Worm (Caenorhabditis elegans) whole organism, L4 larva: ENCODE results near the gene nfki-1.
"Not testable (repeated sequence)": the region's sequence is repeated elsewhere in the genome, so short reads cannot be mapped to it uniquely, and the experiment has no call there.

Experiments
- F10B5.3 ChIP-seq: sonication (generic microtip); optimal IDR thresholded peaks from 2 replicates; lab custom pipeline; 2016; ENCODE audit warnings: mild to moderate bottlenecking, missing genetic modification characterization, missing compliant biosample characterization
- Y105C5A.15 ChIP-seq: fragments of 200-800 bp; sonication (Bioruptor generic); IDR thresholded peaks from 2 replicates; pipeline ENCODE4 v1.3.6; 2022; ENCODE audit warnings: missing genetic modification characterization, missing compliant biosample characterization
- aha-1 ChIP-seq: fragments of 150-350 bp; peaks from one replicate; lab custom pipeline; 2014; ENCODE audit warnings: missing biosample characterization, missing genetic modification characterization
- ama-1 ChIP-seq: fragments of 150-350 bp; optimal IDR thresholded peaks from 2 replicates; lab custom pipeline; 2014; ENCODE audit warnings: inconsistent platforms, mixed read lengths
- arid-1 ChIP-seq: fragments of 200-800 bp; sonication (Bioruptor generic); conservative IDR thresholded peaks from 2 replicates; pipeline ENCODE4 v1.3.6; 2022; ENCODE audit warnings: missing genetic modification reagents, missing genetic modification characterization, missing compliant biosample characterization
- daf-16 ChIP-seq, 3 experiments: sonication (generic microtip); optimal IDR thresholded peaks; 2 replicates each; lab custom pipeline; 2016 to 2017; ENCODE audit warnings: missing genetic modification characterization in 3 of 3, missing genetic modification reagents in 3 of 3, mild to moderate bottlenecking in 2 of 3, missing compliant biosample characterization in 2 of 3, missing biosample characterization in 1 of 3, moderate library complexity in 1 of 3
- duxl-1 ChIP-seq: sonication (generic microtip); optimal IDR thresholded peaks from 2 replicates; lab custom pipeline; 2016; ENCODE audit warnings: mild to moderate bottlenecking, missing genetic modification characterization, moderate library complexity, missing compliant biosample characterization; ENCODE audit not compliant: poor library complexity
- egl-43 ChIP-seq: fragments of 200-800 bp; sonication (Bioruptor generic); IDR thresholded peaks from 2 replicates; pipeline ENCODE4 v1.3.6; 2022; ENCODE audit warnings: missing genetic modification reagents, missing genetic modification characterization, missing compliant biosample characterization
- lin-1 ChIP-seq: fragments of 200-800 bp; sonication (Bioruptor generic); IDR thresholded peaks from 2 replicates; pipeline ENCODE4 v1.3.6; 2022; ENCODE audit warnings: missing genetic modification reagents, missing genetic modification characterization, missing compliant biosample characterization
- lin-13 ChIP-seq: fragments of 150-350 bp; optimal IDR thresholded peaks from 2 replicates; lab custom pipeline; 2014; ENCODE audit warnings: missing biosample characterization, missing genetic modification reagents, missing genetic modification characterization
- lin-29 ChIP-seq: fragments of 200-800 bp; sonication (Bioruptor generic); IDR thresholded peaks from 2 replicates; pipeline ENCODE4 v1.3.6; 2022; ENCODE audit warnings: missing genetic modification reagents, missing genetic modification characterization, missing compliant biosample characterization
- lin-39 ChIP-seq: fragments of 150-350 bp; optimal IDR thresholded peaks from 2 replicates; lab custom pipeline; 2014; ENCODE audit warnings: missing biosample characterization, missing genetic modification reagents, missing genetic modification characterization
- mdl-1 ChIP-seq, 2 experiments: fragments of 150-350 bp in 1 of 2; sonication (generic microtip) in 1 of 2; optimal IDR thresholded peaks; 2 replicates each; lab custom pipeline; 2014 to 2017; ENCODE audit warnings: missing biosample characterization in 2 of 2, missing genetic modification characterization in 2 of 2
- mep-1 ChIP-seq: fragments of 150-350 bp; sonication (generic microtip); optimal IDR thresholded peaks from 3 replicates; lab custom pipeline; 2014; ENCODE audit warnings: missing biosample characterization, missing genetic modification characterization
- mxl-3 ChIP-seq: fragments of 200-800 bp; sonication (Bioruptor generic); optimal IDR thresholded peaks from 2 replicates; lab custom pipeline; 2018; ENCODE audit warnings: mild to moderate bottlenecking, missing genetic modification characterization, missing compliant biosample characterization
- nhr-102 ChIP-seq: sonication (generic microtip); optimal IDR thresholded peaks from 2 replicates; lab custom pipeline; 2016; ENCODE audit warnings: mild to moderate bottlenecking, missing genetic modification characterization, moderate library complexity, missing compliant biosample characterization
- nhr-237 ChIP-seq: sonication (generic microtip); optimal IDR thresholded peaks from 2 replicates; lab custom pipeline; 2017; ENCODE audit warnings: missing biosample characterization, missing genetic modification characterization
- nhr-28 ChIP-seq: fragments of 150-350 bp; optimal IDR thresholded peaks from 2 replicates; lab custom pipeline; 2014; ENCODE audit warnings: missing biosample characterization, missing genetic modification characterization
- pha-4 ChIP-seq, 2 experiments: fragments of 150-350 bp in 1 of 2; fragments of 200-800 bp in 1 of 2; sonication (Bioruptor generic) in 1 of 2; IDR thresholded peaks in 1 of 2; optimal IDR thresholded peaks in 1 of 2; 2 replicates each; pipeline versions ENCODE4 v1.3.6 to Lab custom; 2014 to 2022; ENCODE audit warnings: missing genetic modification characterization in 2 of 2, missing genetic modification reagents in 2 of 2, missing biosample characterization in 1 of 2, missing compliant biosample characterization in 1 of 2
- php-3 ChIP-seq: fragments of 200-800 bp; sonication (Bioruptor generic); IDR thresholded peaks from 2 replicates; pipeline ENCODE4 v1.3.6; 2022; ENCODE audit warnings: missing genetic modification reagents, missing genetic modification characterization, missing compliant biosample characterization
- rbr-2 ChIP-seq: sonication (generic microtip); optimal IDR thresholded peaks from 2 replicates; lab custom pipeline; 2016; ENCODE audit warnings: missing genotype, missing genetic modification characterization, missing compliant biosample characterization
- saeg-2 ChIP-seq: fragments of 200-800 bp; sonication (Bioruptor generic); IDR thresholded peaks from 2 replicates; pipeline ENCODE4 v1.3.6; 2022; ENCODE audit warnings: missing genetic modification reagents, missing genetic modification characterization, missing compliant biosample characterization
- sdz-12 ChIP-seq: fragments of 200-800 bp; sonication (Bioruptor generic); optimal IDR thresholded peaks from 2 replicates; lab custom pipeline; 2018; ENCODE audit warnings: mild to moderate bottlenecking, missing genetic modification characterization, missing compliant biosample characterization
- snpc-4 ChIP-seq: fragments of 150-350 bp; optimal IDR thresholded peaks from 2 replicates; lab custom pipeline; 2014; ENCODE audit warnings: missing biosample characterization, missing genetic modification characterization
- spr-1 ChIP-seq: sonication (generic microtip); optimal IDR thresholded peaks from 2 replicates; lab custom pipeline; 2016; ENCODE audit warnings: mild to moderate bottlenecking, missing genetic modification characterization, missing compliant biosample characterization
- spr-3 ChIP-seq: fragments of 200-800 bp; sonication (Bioruptor generic); optimal IDR thresholded peaks from 2 replicates; lab custom pipeline; 2018; ENCODE audit warnings: mild to moderate bottlenecking, missing genetic modification characterization, missing compliant biosample characterization
- tra-1 ChIP-seq: fragments of 200-800 bp; sonication (Bioruptor generic); IDR thresholded peaks from 2 replicates; pipeline ENCODE4 v1.3.6; 2022; ENCODE audit warnings: missing genetic modification reagents, missing genetic modification characterization, missing compliant biosample characterization
- unc-39 ChIP-seq: sonication (generic microtip); optimal IDR thresholded peaks from 2 replicates; lab custom pipeline; 2017; ENCODE audit warnings: missing biosample characterization, missing genetic modification characterization
- unc-62 ChIP-seq, 3 experiments: fragments of 150-350 bp in 1 of 3; sonication (generic microtip); optimal IDR thresholded peaks in 2 of 3; peaks in 1 of 3; 1 replicate in 1 of 3; 2 replicates in 2 of 3; lab custom pipeline; 2014 to 2017; ENCODE audit warnings: missing biosample characterization in 3 of 3, missing genetic modification characterization in 3 of 3, missing genetic modification reagents in 3 of 3, missing genotype in 1 of 3

nfki-1 gene

ce11 chrX:15319762-15320161, 35.3 kb upstream of the nfki-1 start:
- 0 out of 2 replicates have a peak, but pooled peaks have one; percentile 20 for TF ChIP-seq lin-1
- TF ChIP-seq pha-4 (GFP tag; IDR thresholded peaks at IDR 0.05; lab: Robert Waterston, UW), result peak; percentile 16; the same call in 1 of the 2 replicates
- TF ChIP-seq pha-4 (tag; optimal IDR thresholded peaks at IDR 0.05; lab: Kevin White, UChicago), result not testable (repeated sequence)
- 0 out of 2 replicates have a peak, but pooled peaks have one; percentile 27 for TF ChIP-seq tra-1 (GFP tag; lab: Robert Waterston, UW)
- peak; percentile 2 for TF ChIP-seq aha-1 (tag; lab: Kevin White, UChicago)

- peak; percentile 92 for TF ChIP-seq aha-1 (tag; lab: Kevin White, UChicago)
- no peak for TF ChIP-seq php-3
These were observed 33.8 kb upstream of the nfki-1 start for ce11 chrX:15321217-15321616.

ce11 chrX:15321791-15322190, 33.2 kb upstream of the nfki-1 start:
- no peak for TF ChIP-seq nhr-237 (tag; lab: Kevin White, UChicago)
- TF ChIP-seq lin-39 (tag; lab: Kevin White, UChicago), result no peak
- no peak for TF ChIP-seq mep-1 (tag; lab: Kevin White, UChicago)
- TF ChIP-seq lin-29 (GFP tag; lab: Robert Waterston, UW), result no peak
- TF ChIP-seq lin-13 (GFP tag; lab: Kevin White, UChicago), result no peak
- no peak for TF ChIP-seq arid-1

- TF ChIP-seq nhr-102 (tag; lab: Kevin White, UChicago) (no peak), lin-13 (GFP tag; lab: Kevin White, UChicago) (no peak), duxl-1 (no peak), pha-4 (GFP tag; IDR thresholded peaks at IDR 0.05; lab: Robert Waterston, UW) (no peak), pha-4 (tag; optimal IDR thresholded peaks at IDR 0.05; lab: Kevin White, UChicago) (no peak), Y105C5A.15 (no peak), arid-1 (no peak), snpc-4 (no peak), egl-43 (GFP tag; lab: Robert Waterston, UW) (no peak), sdz-12 (no peak), F10B5.3 (tag; lab: Kevin White, UChicago) (no peak)
- TF ChIP-seq, all 104 proteins: peak for 0
These were observed 29.3 kb upstream of the nfki-1 start, which contains the start of gene Y15E3A.3 for ce11 chrX:15325709-15326108. TSS of gene Y15E3A.3 (minus strand) at chrX:15325809.

- TF ChIP-seq mxl-3 (GFP tag; lab: Kevin White, UChicago) (peak; percentile 73), nhr-28 (peak; percentile 58), sdz-12 (no peak), ama-1 (lab: Kevin White, UChicago) (no peak), spr-1 (tag; lab: Kevin White, UChicago) (no peak), aha-1 (tag; lab: Kevin White, UChicago) (peak; percentile 81), mdl-1 (tag; optimal IDR thresholded peaks at IDR 0.05; lab: Kevin White, UChicago) (peak in 1 of 2 experiments; percentile 43)
These were observed 27.8 kb upstream of the nfki-1 start for ce11 chrX:15327238-15327637.

- no peak for TF ChIP-seq spr-3
- TF ChIP-seq unc-62 (GFP tag; optimal IDR thresholded peaks at IDR 0.05 in 1 of 2; lab: Kevin White, UChicago), result peak in 1 of 2 experiments; percentile 56
- no peak for TF ChIP-seq unc-62 (tag; optimal IDR thresholded peaks at IDR 0.05; lab: Kevin White, UChicago)
These were observed 26.7 kb upstream of the nfki-1 start for ce11 chrX:15328343-15328742.

- TF ChIP-seq rbr-2 (tag; lab: Kevin White, UChicago), result no peak
These were observed 24.4 kb upstream of the nfki-1 start, which contains the start of gene Y15E3A.4 for ce11 chrX:15330664-15331063. TSS of gene Y15E3A.4 (plus strand) at chrX:15330964.

ce11 chrX:15334897-15335296, 20.1 kb upstream of the nfki-1 start:
- no peak for TF ChIP-seq mxl-3 (GFP tag; lab: Kevin White, UChicago)
- 0 out of 2 replicates have a peak, but pooled peaks have one; percentile 27 for TF ChIP-seq pha-4 (GFP tag; IDR thresholded peaks at IDR 0.05; lab: Robert Waterston, UW)
- peak; percentile 73 for TF ChIP-seq pha-4 (tag; optimal IDR thresholded peaks at IDR 0.05; lab: Kevin White, UChicago)
- no peak for TF ChIP-seq unc-39 (tag; lab: Kevin White, UChicago)
- TF ChIP-seq saeg-2 (GFP tag; lab: Robert Waterston, UW), result no peak
- no peak for TF ChIP-seq daf-16 (GFP tag; optimal IDR thresholded peaks at IDR 0.05; lab: Kevin White, UChicago)
- TF ChIP-seq daf-16 (tag; optimal IDR thresholded peaks at IDR 0.05; lab: Kevin White, UChicago), result peak; percentile 21
